Fruit fly (Drosophila melanogaster) whole organism, embryonic: Measurements from ENCODE around the gene CG15894.

Source experiments
- Aef1 ChIP-seq: fragments of 200-800 bp; sonication (Bioruptor generic); IDR thresholded peaks from 3 replicates; pipeline ENCODE4 v1.3.6; 2022; ENCODE audit warnings: missing biosample characterization, missing genetic modification characterization
- BEAF-32 ChIP-seq: fragments of 200-800 bp; sonication (Bioruptor generic); optimal IDR thresholded peaks from 3 replicates; lab custom pipeline; 2017; ENCODE audit warnings: missing biosample characterization, missing genetic modification characterization, mild to moderate bottlenecking, moderate library complexity, missing genetic modification reagents
- Bgb ChIP-seq: fragments of 200-800 bp; sonication (Bioruptor generic); IDR thresholded peaks from 2 replicates; pipeline ENCODE4 v1.3.6; 2022; ENCODE audit warnings: missing biosample characterization, missing genetic modification characterization; ENCODE audit not compliant: partially characterized antibody
- Blimp-1 ChIP-seq: fragments of 200-800 bp; sonication (Bioruptor generic); optimal IDR thresholded peaks from 3 replicates; lab custom pipeline; 2018; ENCODE audit warnings: missing biosample characterization, missing genetic modification characterization, mild to moderate bottlenecking, moderate library complexity, missing genetic modification reagents
- CG10654 ChIP-seq: fragments of 200-800 bp; sonication (Bioruptor generic); optimal IDR thresholded peaks from 2 replicates; lab custom pipeline; 2016; ENCODE audit warnings: missing biosample characterization, missing genetic modification characterization
- CG11093 ChIP-seq: fragments of 200-800 bp; sonication (Bioruptor generic); IDR thresholded peaks from 3 replicates; pipeline ENCODE4 v1.3.6; 2022; ENCODE audit warnings: missing biosample characterization, missing genetic modification characterization
- CG14050 ChIP-seq: fragments of 200-800 bp; sonication (Bioruptor generic); IDR thresholded peaks from 3 replicates; pipeline ENCODE4 v1.3.6; 2022; ENCODE audit warnings: missing biosample characterization, missing genetic modification characterization
- CG1602 ChIP-seq: fragments of 200-800 bp; sonication (Bioruptor generic); optimal IDR thresholded peaks from 3 replicates; lab custom pipeline; 2016; ENCODE audit warnings: missing biosample characterization, missing genetic modification characterization
- CG16779 ChIP-seq: fragments of 200-800 bp; sonication (Bioruptor generic); IDR thresholded peaks from 2 replicates; pipeline ENCODE4 v1.3.6; 2022; ENCODE audit warnings: missing biosample characterization, missing genetic modification characterization
- CG18764 ChIP-seq: fragments of 200-800 bp; sonication (Bioruptor generic); optimal IDR thresholded peaks from 3 replicates; lab custom pipeline; 2016; ENCODE audit warnings: missing biosample characterization, missing genetic modification characterization
- CG2889 ChIP-seq: fragments of 200-800 bp; sonication (Bioruptor generic); IDR thresholded peaks from 3 replicates; pipeline ENCODE4 v1.3.6; 2022; ENCODE audit warnings: missing biosample characterization, missing genetic modification characterization
- CG43689 ChIP-seq: fragments of 200-800 bp; sonication (Bioruptor generic); IDR thresholded peaks from 2 replicates; pipeline ENCODE4 v1.3.6; 2022; ENCODE audit warnings: missing biosample characterization, missing genetic modification characterization
- CG4707 ChIP-seq: fragments of 200-800 bp; sonication (Bioruptor generic); optimal IDR thresholded peaks from 2 replicates; lab custom pipeline; 2018; ENCODE audit warnings: missing biosample characterization, mild to moderate bottlenecking, missing genetic modification characterization, moderate library complexity
- CG5180 ChIP-seq: fragments of 200-800 bp; sonication (Bioruptor generic); optimal IDR thresholded peaks from 3 replicates; lab custom pipeline; 2017; ENCODE audit warnings: missing biosample characterization, missing genetic modification characterization, mild to moderate bottlenecking, moderate library complexity, missing genetic modification reagents
- CG6254 ChIP-seq: fragments of 200-800 bp; sonication (Bioruptor generic); optimal IDR thresholded peaks from 3 replicates; lab custom pipeline; 2017; ENCODE audit warnings: mild to moderate bottlenecking, missing biosample characterization, missing genetic modification reagents, missing genetic modification characterization
- CG6791 ChIP-seq: fragments of 200-800 bp; sonication (Bioruptor generic); IDR thresholded peaks from 3 replicates; pipeline ENCODE4 v1.3.6; 2022; ENCODE audit warnings: missing biosample characterization, missing genetic modification characterization; ENCODE audit not compliant: partially characterized antibody
- CG8478 ChIP-seq: fragments of >200 bp; optimal IDR thresholded peaks from 2 replicates; lab custom pipeline; 2018
- CG8924 ChIP-seq: fragments of 200-800 bp; optimal IDR thresholded peaks from 3 replicates; lab custom pipeline; 2019; ENCODE audit warnings: missing biosample characterization, mild to moderate bottlenecking, missing genetic modification characterization, moderate library complexity
- CG9727 ChIP-seq: fragments of 200-800 bp; sonication (Bioruptor generic); optimal IDR thresholded peaks from 3 replicates; lab custom pipeline; 2017; ENCODE audit warnings: missing biosample characterization, mild to moderate bottlenecking, missing genetic modification characterization
- CkIIα-i1 ChIP-seq: fragments of 200-800 bp; sonication (Bioruptor generic); IDR thresholded peaks from 2 replicates; pipeline ENCODE4 v1.3.6; 2022; ENCODE audit warnings: missing biosample characterization, missing genetic modification characterization
- Dll ChIP-seq: fragments of 200-800 bp; sonication (Bioruptor generic); IDR thresholded peaks from 4 replicates; pipeline ENCODE4 v1.3.6; 2022; ENCODE audit warnings: missing biosample characterization, missing genetic modification characterization; ENCODE audit not compliant: partially characterized antibody
- HLH54F ChIP-seq: fragments of 200-800 bp; sonication (Bioruptor generic); optimal IDR thresholded peaks from 3 replicates; lab custom pipeline; 2016; ENCODE audit warnings: missing biosample characterization, missing genetic modification characterization
- Hey ChIP-seq: fragments of 200-800 bp; sonication (Bioruptor generic); optimal IDR thresholded peaks from 3 replicates; lab custom pipeline; 2018; ENCODE audit warnings: missing biosample characterization, mild to moderate bottlenecking, missing genetic modification characterization
- Hr39 ChIP-seq: fragments of >200 bp; optimal IDR thresholded peaks from 2 replicates; lab custom pipeline; 2017
- Lhr ChIP-seq: fragments of 200-800 bp; sonication (Bioruptor generic); optimal IDR thresholded peaks from 3 replicates; lab custom pipeline; 2017; ENCODE audit warnings: mild to moderate bottlenecking, missing biosample characterization, missing genetic modification reagents, missing genetic modification characterization
- MBD-R2 ChIP-seq: fragments of 200-800 bp; sonication (Bioruptor generic); IDR thresholded peaks from 2 replicates; pipeline ENCODE4 v1.3.6; 2022; ENCODE audit warnings: missing biosample characterization, missing genetic modification characterization
- NFAT ChIP-seq: fragments of 200-800 bp; sonication (Bioruptor generic); IDR thresholded peaks from 2 replicates; pipeline ENCODE4 v1.3.6; 2022; ENCODE audit warnings: missing biosample characterization, missing genetic modification characterization
- Neu2 ChIP-seq: fragments of 200-800 bp; sonication (Bioruptor generic); optimal IDR thresholded peaks from 3 replicates; lab custom pipeline; 2016; ENCODE audit warnings: missing biosample characterization, missing genetic modification characterization, borderline replicate concordance
- TFAM ChIP-seq: fragments of 200-800 bp; sonication (Bioruptor generic); optimal IDR thresholded peaks from 2 replicates; lab custom pipeline; 2017; ENCODE audit warnings: missing biosample characterization, missing genetic modification characterization, inconsistent platforms
- ap ChIP-seq: fragments of 200-800 bp; sonication (Bioruptor generic); IDR thresholded peaks from 2 replicates; pipeline ENCODE4 v1.3.6; 2022; ENCODE audit warnings: missing biosample characterization, missing genetic modification characterization
- bab2 ChIP-seq: fragments of 200-800 bp; sonication (Bioruptor generic); optimal IDR thresholded peaks from 2 replicates; lab custom pipeline; 2016; ENCODE audit warnings: missing biosample characterization, missing genetic modification characterization
- esg ChIP-seq: fragments of 200-800 bp; sonication (Bioruptor generic); conservative IDR thresholded peaks from 2 replicates; pipeline ENCODE4 v1.3.6; 2022; ENCODE audit warnings: missing biosample characterization, missing genetic modification characterization
- fd64A ChIP-seq: fragments of 200-800 bp; sonication (Bioruptor generic); optimal IDR thresholded peaks from 3 replicates; lab custom pipeline; 2018; ENCODE audit warnings: missing biosample characterization, mild to moderate bottlenecking, missing genetic modification characterization
- gem ChIP-seq: fragments of 200-800 bp; sonication (Bioruptor generic); optimal IDR thresholded peaks from 2 replicates; lab custom pipeline; 2019; ENCODE audit warnings: missing biosample characterization, mild to moderate bottlenecking, missing genetic modification characterization, moderate library complexity
- gt ChIP-seq: fragments of 200-800 bp; sonication (Bioruptor generic); IDR thresholded peaks from 2 replicates; pipeline ENCODE4 v1.3.6; 2022; ENCODE audit warnings: missing biosample characterization, missing genetic modification characterization
- h ChIP-seq: fragments of >200 bp; optimal IDR thresholded peaks from 2 replicates; lab custom pipeline; 2017
- lab ChIP-seq: fragments of 200-800 bp; sonication (Bioruptor generic); optimal IDR thresholded peaks from 3 replicates; lab custom pipeline; 2017; ENCODE audit warnings: missing biosample characterization, missing genetic modification characterization, mild to moderate bottlenecking, moderate library complexity, missing genetic modification reagents
- mld ChIP-seq: fragments of 200-800 bp; sonication (Bioruptor generic); IDR thresholded peaks from 3 replicates; pipeline ENCODE4 v1.3.6; 2022; ENCODE audit warnings: missing biosample characterization, missing genetic modification characterization; ENCODE audit not compliant: partially characterized antibody
- pan ChIP-seq, 4 experiments: fragments of >200 bp in 3 of 4; fragments of 200-800 bp in 1 of 4; sonication (Bioruptor generic) in 1 of 4; optimal IDR thresholded peaks in 3 of 4; IDR thresholded peaks in 1 of 4; 2 replicates each; pipeline versions ENCODE4 v1.3.6 to Lab custom; 2017 to 2022; ENCODE audit warnings: missing biosample characterization in 2 of 4, missing genetic modification characterization in 2 of 4, mixed read lengths in 1 of 4
- pros ChIP-seq: fragments of 200-800 bp; sonication (Bioruptor generic); optimal IDR thresholded peaks from 3 replicates; lab custom pipeline; 2019; ENCODE audit warnings: missing biosample characterization, mild to moderate bottlenecking, missing genetic modification characterization, moderate library complexity
- ro ChIP-seq: fragments of 200-800 bp; sonication (Bioruptor generic); IDR thresholded peaks from 2 replicates; pipeline ENCODE4 v1.3.6; 2022; ENCODE audit warnings: missing biosample characterization, missing genetic modification characterization
- row ChIP-seq: fragments of 200-800 bp; sonication (Bioruptor generic); IDR thresholded peaks from 3 replicates; pipeline ENCODE4 v1.3.6; 2022; ENCODE audit warnings: missing biosample characterization, missing genetic modification characterization
- slbo ChIP-seq: fragments of 200-800 bp; sonication (Bioruptor generic); IDR thresholded peaks from 2 replicates; pipeline ENCODE4 v1.3.6; 2022; ENCODE audit warnings: missing biosample characterization, missing genetic modification characterization
- stwl ChIP-seq: fragments of 200-800 bp; sonication (Bioruptor generic); optimal IDR thresholded peaks from 3 replicates; lab custom pipeline; 2018; ENCODE audit warnings: missing biosample characterization, mild to moderate bottlenecking, missing genetic modification characterization, moderate library complexity
- tap ChIP-seq: fragments of 200-800 bp; optimal IDR thresholded peaks from 3 replicates; lab custom pipeline; 2019; ENCODE audit warnings: missing biosample characterization, mild to moderate bottlenecking, missing genetic modification characterization, moderate library complexity
- trh ChIP-seq: fragments of 200-800 bp; sonication (Bioruptor generic); optimal IDR thresholded peaks from 2 replicates; lab custom pipeline; 2016; ENCODE audit warnings: missing biosample characterization, missing genetic modification characterization
- wek ChIP-seq: fragments of 200-800 bp; sonication (Bioruptor generic); optimal IDR thresholded peaks from 3 replicates; lab custom pipeline; 2018; ENCODE audit warnings: missing biosample characterization, mild to moderate bottlenecking, missing genetic modification characterization, moderate library complexity
- wor ChIP-seq: fragments of 200-800 bp; sonication (Bioruptor generic); IDR thresholded peaks from 2 replicates; pipeline ENCODE4 v1.3.6; 2022; ENCODE audit warnings: missing biosample characterization, missing genetic modification characterization
- z ChIP-seq: fragments of 200-800 bp; sonication (Bioruptor generic); IDR thresholded peaks from 3 replicates; pipeline ENCODE4 v1.3.6; 2022; ENCODE audit warnings: missing biosample characterization, missing genetic modification characterization
- zen ChIP-seq: fragments of 200-800 bp; sonication (Bioruptor generic); optimal IDR thresholded peaks from 3 replicates; lab custom pipeline; 2018; ENCODE audit warnings: missing biosample characterization, mild to moderate bottlenecking, missing genetic modification characterization, moderate library complexity
- zen2 ChIP-seq: fragments of 200-800 bp; sonication (Bioruptor generic); IDR thresholded peaks from 3 replicates; pipeline ENCODE4 v1.3.6; 2022; ENCODE audit warnings: missing biosample characterization, missing genetic modification characterization; ENCODE audit not compliant: partially characterized antibody

Gene CG15894

dm6 chrX:6353613-6353986 is 44.6 kb downstream of the CG15894 start (continued):
- TF ChIP-seq slbo (GFP tag; lab: Robert Waterston, UW) (peak; percentile 81), HLH54F (GFP tag; lab: Kevin White, UChicago) (no peak), CG18764 (peak; percentile 76), Bgb (no peak), CG14050 (GFP tag; lab: Robert Waterston, UW) (peak; percentile 45), esg (GFP tag; lab: Robert Waterston, UW) (peak; percentile 74), MBD-R2 (GFP tag; lab: Robert Waterston, UW) (peak; percentile 40; the same call in 1 of the 2 replicates), Hey (tag; lab: Kevin White, UChicago) (peak; percentile 46), TFAM (GFP tag; lab: Kevin White, UChicago) (peak; percentile 48), pros (GFP tag; lab: Kevin White, UChicago) (no peak), z (GFP tag; lab: Robert Waterston, UW) (0 out of 3 replicates have a peak, but pooled peaks have one; percentile 25), CG16779 (GFP tag; lab: Robert Waterston, UW) (no peak), stwl (tag; lab: Kevin White, UChicago) (no peak), row (GFP tag; lab: Robert Waterston, UW) (peak; percentile 89), CG43689 (GFP tag; lab: Robert Waterston, UW) (peak; percentile 49), CG11093 (peak; percentile 67; the same call in 2 of the 3 replicates), CG8478 (lab: Kevin White, UChicago) (no peak), Blimp-1 (GFP tag; lab: Kevin White, UChicago) (peak; percentile 86), CG1602 (GFP tag; lab: Kevin White, UChicago) (peak; percentile 76), CG8924 (tag; lab: Kevin White, UChicago) (peak; percentile 92), CG6791 (GFP tag; lab: Robert Waterston, UW) (no peak), tap (tag; lab: Kevin White, UChicago) (peak; percentile 86), Dll (GFP tag; lab: Robert Waterston, UW) (no peak), Hr39 (no peak), CkIIα-i1 (GFP tag; lab: Robert Waterston, UW) (no peak), Lhr (GFP tag; lab: Kevin White, UChicago) (peak; percentile 76), CG9727 (GFP tag; lab: Kevin White, UChicago) (peak; percentile 92), Aef1 (GFP tag; lab: Robert Waterston, UW) (peak; percentile 69), NFAT (GFP tag; lab: Robert Waterston, UW) (peak; percentile 67), CG6254 (GFP tag; lab: Kevin White, UChicago) (peak; percentile 72), mld (GFP tag; lab: Robert Waterston, UW) (no peak), zen2 (no peak), BEAF-32 (no peak), Neu2 (GFP tag; lab: Kevin White, UChicago) (no peak), zen (tag; lab: Kevin White, UChicago) (peak; percentile 76), CG4707 (GFP tag; lab: Kevin White, UChicago) (peak; percentile 64), CG10654 (GFP tag; lab: Kevin White, UChicago) (peak; percentile 74), CG2889 (GFP tag; lab: Robert Waterston, UW) (peak; percentile 52; the same call in 2 of the 3 replicates), h (lab: Kevin White, UChicago) (no peak), fd64A (GFP tag; lab: Kevin White, UChicago) (peak; percentile 39), pan (optimal IDR thresholded peaks at IDR 0.05; lab: Kevin White, UChicago) (no peak), pan (GFP tag; optimal IDR thresholded peaks at IDR 0.05 in 1 of 2, IDR thresholded peaks at IDR 0.05 in 1 of 2) (peak in 1 of 2 experiments; percentile 80), ro (no peak), ap (GFP tag; lab: Robert Waterston, UW) (peak; percentile 69), wek (GFP tag; lab: Kevin White, UChicago) (no peak), CG5180 (GFP tag; lab: Kevin White, UChicago) (peak; percentile 79), gt (no peak; the same call in 1 of the 2 replicates), trh (GFP tag; lab: Kevin White, UChicago) (peak; percentile 66), wor (peak; percentile 84), bab2 (GFP tag; lab: Kevin White, UChicago) (no peak), gem (peak; percentile 95), lab (peak; percentile 91)
